Worm (Caenorhabditis elegans) whole organism, L2 larva: ENCODE data around the gene sip-1.

Experiments used
- C34F6.9 ChIP-seq: fragments of 150-350 bp; optimal IDR thresholded peaks from 2 replicates; lab custom pipeline; 2014; ENCODE audit warnings: missing biosample characterization, missing genetic modification characterization
- F13H6.1 ChIP-seq: sonication (generic microtip); optimal IDR thresholded peaks from 2 replicates; lab custom pipeline; 2016; ENCODE audit warnings: missing genetic modification characterization, missing compliant biosample characterization
- R02D3.7 ChIP-seq: fragments of 150-350 bp; optimal IDR thresholded peaks from 2 replicates; lab custom pipeline; 2014; ENCODE audit warnings: missing biosample characterization, missing genetic modification characterization
- Y55F3AM.14 ChIP-seq: fragments of 200-800 bp; sonication (Bioruptor generic); optimal IDR thresholded peaks from 2 replicates; lab custom pipeline; 2018; ENCODE audit warnings: mild to moderate bottlenecking, missing genetic modification characterization, missing compliant biosample characterization
- ZK546.5 ChIP-seq: sonication (generic microtip); optimal IDR thresholded peaks from 2 replicates; lab custom pipeline; 2017; ENCODE audit warnings: missing biosample characterization, missing genetic modification characterization
- alr-1 ChIP-seq: fragments of 150-350 bp; optimal IDR thresholded peaks from 2 replicates; lab custom pipeline; 2014; ENCODE audit warnings: missing biosample characterization, missing genetic modification characterization
- ama-1 ChIP-seq: fragments of 150-350 bp; optimal IDR thresholded peaks from 2 replicates; lab custom pipeline; 2018; ENCODE audit warnings: inconsistent platforms
- blmp-1 ChIP-seq: sonication (generic microtip); optimal IDR thresholded peaks from 2 replicates; lab custom pipeline; 2017; ENCODE audit warnings: missing genetic modification characterization, mild to moderate bottlenecking, missing compliant biosample characterization, antibody characterized with exemption, moderate library complexity; ENCODE audit not compliant: insufficient read depth
- ceh-16 ChIP-seq: fragments of 150-350 bp; optimal IDR thresholded peaks from 2 replicates; lab custom pipeline; 2014; ENCODE audit warnings: missing biosample characterization, missing genetic modification characterization
- ceh-82 ChIP-seq: fragments of 150-350 bp; optimal IDR thresholded peaks from 2 replicates; lab custom pipeline; 2014; ENCODE audit warnings: missing biosample characterization, missing genetic modification characterization
- crh-2 ChIP-seq: sonication (generic microtip); optimal IDR thresholded peaks from 2 replicates; lab custom pipeline; 2017; ENCODE audit warnings: missing biosample characterization, missing genetic modification characterization
- dmd-4 ChIP-seq: sonication (generic microtip); optimal IDR thresholded peaks from 2 replicates; lab custom pipeline; 2017; ENCODE audit warnings: missing biosample characterization, missing genetic modification characterization
- egl-27 ChIP-seq: sonication (generic microtip); optimal IDR thresholded peaks from 3 replicates; lab custom pipeline; 2017; ENCODE audit warnings: missing biosample characterization, missing genetic modification reagents, missing genetic modification characterization
- elt-1 ChIP-seq: fragments of 150-350 bp; optimal IDR thresholded peaks from 2 replicates; lab custom pipeline; 2014; ENCODE audit warnings: missing biosample characterization, missing genetic modification characterization
- elt-3 ChIP-seq: sonication (generic microtip); optimal IDR thresholded peaks from 2 replicates; lab custom pipeline; 2017; ENCODE audit warnings: missing biosample characterization, missing genetic modification characterization
- fos-1 ChIP-seq: fragments of 150-350 bp; optimal IDR thresholded peaks from 2 replicates; lab custom pipeline; 2014; ENCODE audit warnings: missing biosample characterization, missing genetic modification characterization
- gmeb-1 ChIP-seq: fragments of 150-350 bp; optimal IDR thresholded peaks from 2 replicates; lab custom pipeline; 2014; ENCODE audit warnings: missing biosample characterization, missing genetic modification characterization
- lin-11 ChIP-seq: fragments of 150-350 bp; sonication (generic microtip); optimal IDR thresholded peaks from 2 replicates; lab custom pipeline; 2014; ENCODE audit warnings: missing biosample characterization, missing genetic modification characterization, inconsistent platforms, mixed read lengths
- lin-13 ChIP-seq: fragments of 150-350 bp; optimal IDR thresholded peaks from 2 replicates; lab custom pipeline; 2014; ENCODE audit warnings: missing biosample characterization, missing genetic modification reagents, missing genetic modification characterization
- lsy-2 ChIP-seq, 2 experiments: fragments of 150-350 bp in 1 of 2; sonication (generic microtip) in 1 of 2; optimal IDR thresholded peaks; 2 replicates each; lab custom pipeline; 2014 to 2017; ENCODE audit warnings: missing biosample characterization in 2 of 2, missing genetic modification characterization in 2 of 2
- mab-5 ChIP-seq: fragments of 150-350 bp; optimal IDR thresholded peaks from 2 replicates; lab custom pipeline; 2014; ENCODE audit warnings: missing biosample characterization, missing genetic modification characterization
- mdl-1 ChIP-seq, 2 experiments: fragments of 150-350 bp in 1 of 2; sonication (generic microtip) in 1 of 2; optimal IDR thresholded peaks; 2 replicates each; lab custom pipeline; 2017; ENCODE audit warnings: missing biosample characterization in 2 of 2, missing genetic modification characterization in 2 of 2
- nhr-10 ChIP-seq: sonication (generic microtip); optimal IDR thresholded peaks from 2 replicates; lab custom pipeline; 2017; ENCODE audit warnings: missing biosample characterization, missing genetic modification characterization
- nhr-12 ChIP-seq: fragments of 150-350 bp; optimal IDR thresholded peaks from 2 replicates; lab custom pipeline; 2014; ENCODE audit warnings: missing biosample characterization, missing genetic modification characterization
- nhr-129 ChIP-seq: fragments of 150-350 bp; optimal IDR thresholded peaks from 2 replicates; lab custom pipeline; 2014; ENCODE audit warnings: missing biosample characterization, missing genetic modification characterization
- nhr-21 ChIP-seq: fragments of 150-350 bp; optimal IDR thresholded peaks from 2 replicates; lab custom pipeline; 2014; ENCODE audit warnings: missing biosample characterization, missing genetic modification characterization
- nhr-25 ChIP-seq: fragments of 150-350 bp; sonication (generic microtip); optimal IDR thresholded peaks from 3 replicates; lab custom pipeline; 2014; ENCODE audit warnings: missing biosample characterization, missing genetic modification characterization
- nhr-6 ChIP-seq: fragments of 150-350 bp; optimal IDR thresholded peaks from 2 replicates; lab custom pipeline; 2014; ENCODE audit warnings: missing biosample characterization, missing genetic modification characterization
- peb-1 ChIP-seq: fragments of 150-350 bp; optimal IDR thresholded peaks from 2 replicates; lab custom pipeline; 2014; ENCODE audit warnings: missing biosample characterization, missing genetic modification characterization
- sem-4 ChIP-seq: fragments of 150-350 bp; optimal IDR thresholded peaks from 2 replicates; lab custom pipeline; 2014; ENCODE audit warnings: missing biosample characterization, missing genetic modification reagents, missing genetic modification characterization
- skn-1 ChIP-seq: sonication (generic microtip); optimal IDR thresholded peaks from 2 replicates; lab custom pipeline; 2017; ENCODE audit warnings: missing biosample characterization, missing genetic modification characterization
- sma-3 ChIP-seq: sonication (generic microtip); optimal IDR thresholded peaks from 2 replicates; lab custom pipeline; 2016; ENCODE audit warnings: missing genetic modification reagents, missing genetic modification characterization, missing compliant biosample characterization
- sma-9 ChIP-seq, 2 experiments: fragments of 150-350 bp in 1 of 2; sonication (generic microtip) in 1 of 2; optimal IDR thresholded peaks; 2 replicates each; lab custom pipeline; 2014 to 2016; ENCODE audit warnings: missing genetic modification characterization in 2 of 2, mild to moderate bottlenecking in 1 of 2, missing biosample characterization in 1 of 2, missing compliant biosample characterization in 1 of 2, missing genetic modification reagents in 1 of 2, moderate library complexity in 1 of 2
- snpc-4 ChIP-seq: fragments of 150-350 bp; optimal IDR thresholded peaks from 2 replicates; lab custom pipeline; 2014; ENCODE audit warnings: missing biosample characterization, missing genetic modification characterization
- unc-39 ChIP-seq: fragments of 150-350 bp; optimal IDR thresholded peaks from 2 replicates; lab custom pipeline; 2014; ENCODE audit warnings: missing biosample characterization, missing genetic modification characterization
- unc-55 ChIP-seq: fragments of 150-350 bp; sonication (generic microtip); optimal IDR thresholded peaks from 3 replicates; lab custom pipeline; 2014; ENCODE audit warnings: missing biosample characterization, missing genetic modification reagents, missing genetic modification characterization
- zag-1 ChIP-seq: fragments of 150-350 bp; optimal IDR thresholded peaks from 2 replicates; lab custom pipeline; 2014; ENCODE audit warnings: missing biosample characterization, missing genetic modification characterization
- ztf-1 ChIP-seq: fragments of 200-800 bp; sonication (Bioruptor generic); conservative IDR thresholded peaks from 2 replicates; pipeline ENCODE4 v1.3.6; 2022; ENCODE audit warnings: missing genetic modification characterization, missing compliant biosample characterization
- ztf-11 ChIP-seq: sonication (generic microtip); optimal IDR thresholded peaks from 2 replicates; lab custom pipeline; 2017; ENCODE audit warnings: missing biosample characterization, missing genetic modification characterization
- ztf-4 ChIP-seq: fragments of 150-350 bp; optimal IDR thresholded peaks from 2 replicates; lab custom pipeline; 2014; ENCODE audit warnings: missing biosample characterization, missing genetic modification characterization

Gene sip-1

DNA sequence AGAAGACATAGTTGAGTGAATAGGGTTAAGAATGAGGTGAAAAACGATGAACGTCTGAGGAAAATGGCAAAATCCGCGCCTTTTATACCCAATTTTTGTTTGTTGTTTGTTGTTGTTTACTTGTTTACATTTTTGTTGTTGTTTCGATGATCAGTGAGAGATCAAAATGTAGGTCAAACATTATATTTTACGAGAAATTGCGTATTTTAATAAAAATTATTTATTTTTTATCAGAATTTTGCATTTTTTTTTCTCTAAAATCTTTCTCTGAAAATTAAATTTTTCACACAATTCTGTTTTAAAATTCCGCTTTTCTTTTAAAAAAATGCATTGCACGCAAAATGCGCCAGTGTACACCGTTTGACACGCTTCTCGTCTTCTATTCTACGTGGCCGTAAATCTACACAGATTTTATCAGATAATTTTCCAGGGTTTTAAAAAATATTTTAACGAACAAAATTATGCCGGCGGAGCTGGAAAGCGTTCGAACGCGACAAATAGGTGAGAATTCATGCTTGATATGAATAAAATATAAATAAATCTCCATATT is at the start of gene sip-1, which contains the start of gene sly-1:
Gene sip-1 (minus strand): TSS at position 103 of the 550 bp plus-strand sequence.
Gene sly-1 (plus strand): TSS at position 360 of the 550 bp plus-strand sequence.
- TF ChIP-seq C34F6.9 (tag; lab: Kevin White, UChicago): peak; percentile 97
- TF ChIP-seq skn-1 (tag; lab: Kevin White, UChicago): no peak
- TF ChIP-seq snpc-4 (tag; lab: Kevin White, UChicago): peak; percentile 16
- peak; percentile 73 for TF ChIP-seq mab-5 (tag; lab: Kevin White, UChicago)
- peak; percentile 86 for TF ChIP-seq lin-13
- peak; percentile 82 for TF ChIP-seq nhr-25 (tag; lab: Kevin White, UChicago)
- TF ChIP-seq nhr-129: peak; percentile 34
- TF ChIP-seq ceh-82 (tag; lab: Kevin White, UChicago): no peak
- peak; percentile 67 for TF ChIP-seq sma-3 (GFP tag; lab: Kevin White, UChicago)
- TF ChIP-seq R02D3.7: peak; percentile 70
- TF ChIP-seq ZK546.5 (tag; lab: Kevin White, UChicago): no peak
- no peak for TF ChIP-seq blmp-1
- peak; percentile 60 for TF ChIP-seq F13H6.1
- no peak for TF ChIP-seq ceh-16 (tag; lab: Kevin White, UChicago)
- TF ChIP-seq alr-1 (tag; lab: Kevin White, UChicago): no peak
- no peak for TF ChIP-seq Y55F3AM.14 (GFP tag; lab: Kevin White, UChicago)
- TF ChIP-seq fos-1 (tag; lab: Kevin White, UChicago): peak; percentile 74
- TF ChIP-seq nhr-6 (tag; lab: Kevin White, UChicago): peak; percentile 58
- no peak for TF ChIP-seq elt-1 (tag; lab: Kevin White, UChicago)
- peak; percentile 38 for TF ChIP-seq sem-4 (tag; lab: Kevin White, UChicago)
- TF ChIP-seq peb-1 (tag; lab: Kevin White, UChicago): no peak
- TF ChIP-seq lin-11 (tag; lab: Kevin White, UChicago): no peak
- TF ChIP-seq ztf-4 (tag; lab: Kevin White, UChicago): no peak
- peak; percentile 97 for TF ChIP-seq crh-2 (tag; lab: Kevin White, UChicago)
- no peak for TF ChIP-seq ztf-1 (GFP tag; lab: Robert Waterston, UW)
- no peak for TF ChIP-seq dmd-4 (tag; lab: Kevin White, UChicago)
- peak; percentile 36 for TF ChIP-seq ama-1
- TF ChIP-seq unc-39 (tag; lab: Kevin White, UChicago): no peak
- TF ChIP-seq egl-27 (tag; lab: Kevin White, UChicago): peak; percentile 44
- peak; percentile 58 for TF ChIP-seq nhr-21 (tag; lab: Kevin White, UChicago)
- TF ChIP-seq nhr-10: peak; percentile 49
- TF ChIP-seq zag-1 (tag; lab: Kevin White, UChicago): no peak
- peak; percentile 91 for TF ChIP-seq unc-55 (GFP tag; lab: Kevin White, UChicago)
- TF ChIP-seq lsy-2 (tag; optimal IDR thresholded peaks at IDR 0.05; lab: Kevin White, UChicago): peak; percentile 82 to 93
- no peak for TF ChIP-seq elt-3 (tag; lab: Kevin White, UChicago)
- peak in 1 of 2 experiments; percentile 17 for TF ChIP-seq mdl-1 (tag; optimal IDR thresholded peaks at IDR 0.05; lab: Kevin White, UChicago)
- TF ChIP-seq sma-9 (GFP tag; optimal IDR thresholded peaks at IDR 0.05; lab: Kevin White, UChicago): peak; percentile 70
- no peak for TF ChIP-seq sma-9 (tag; optimal IDR thresholded peaks at IDR 0.05; lab: Kevin White, UChicago)
- TF ChIP-seq nhr-12 (tag; lab: Kevin White, UChicago): no peak
- TF ChIP-seq gmeb-1 (tag; lab: Kevin White, UChicago): peak; percentile 96

DNA sequence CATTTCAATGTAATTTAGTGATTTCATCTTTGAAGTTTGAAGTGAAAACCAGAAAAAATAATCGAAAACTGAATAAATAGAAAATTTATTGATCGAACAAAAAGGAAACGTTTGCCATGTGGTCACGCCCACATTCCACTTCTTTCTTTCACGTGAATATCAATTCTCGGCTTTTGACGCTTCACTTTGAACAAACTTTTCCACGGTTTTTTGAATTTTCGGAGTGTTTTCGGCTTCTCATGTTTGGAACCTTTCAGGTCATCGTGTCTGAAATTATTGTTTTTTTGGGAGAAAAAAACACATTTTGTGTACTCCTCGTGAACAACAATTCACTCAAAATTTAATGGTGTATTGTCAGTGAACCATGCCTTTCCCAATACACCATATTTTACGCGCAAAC is 46.3 kb upstream of the sip-1 start, which contains the start of gene T21C12.8:
Gene T21C12.8 (minus strand): TSS at position 101 of the 400 bp plus-strand sequence.
- TF ChIP-seq ztf-1 (GFP tag; lab: Robert Waterston, UW) (no peak), mdl-1 (tag; optimal IDR thresholded peaks at IDR 0.05; lab: Kevin White, UChicago) (no peak), nhr-21 (tag; lab: Kevin White, UChicago) (no peak), F13H6.1 (no peak), ztf-11 (tag; lab: Kevin White, UChicago) (no peak), lsy-2 (tag; optimal IDR thresholded peaks at IDR 0.05; lab: Kevin White, UChicago) (no peak)
